Worm (Caenorhabditis elegans) whole organism, early embryonic: ENCODE data around the gene ulp-3.

Source experiments
- ama-1 ChIP-seq: fragments of 150-350 bp; optimal IDR thresholded peaks from 2 replicates; lab custom pipeline; 2014
- ceh-13 ChIP-seq: fragments of 200-800 bp; sonication (Bioruptor generic); optimal IDR thresholded peaks from 2 replicates; lab custom pipeline; 2018; ENCODE audit warnings: mild to moderate bottlenecking, missing genetic modification characterization, missing compliant biosample characterization
- ets-7 ChIP-seq: sonication (generic microtip); optimal IDR thresholded peaks from 2 replicates; lab custom pipeline; 2016; ENCODE audit warnings: missing genotype, missing genetic modification characterization, missing compliant biosample characterization
- pes-1 ChIP-seq: fragments of 200-800 bp; sonication (Bioruptor generic); IDR thresholded peaks from 2 replicates; pipeline ENCODE4 v1.3.6; 2022; ENCODE audit warnings: missing genetic modification reagents, missing genetic modification characterization, missing compliant biosample characterization
- scrt-1 ChIP-seq: fragments of 200-800 bp; sonication (Bioruptor generic); IDR thresholded peaks from 2 replicates; pipeline ENCODE4 v1.3.6; 2022; ENCODE audit warnings: missing genetic modification characterization, missing compliant biosample characterization
- sea-1 ChIP-seq: fragments of 200-800 bp; sonication (Bioruptor generic); conservative IDR thresholded peaks from 2 replicates; pipeline ENCODE4 v1.3.6; 2022; ENCODE audit warnings: missing genetic modification characterization, missing compliant biosample characterization
- tbx-11 ChIP-seq: fragments of 200-800 bp; sonication (Bioruptor generic); IDR thresholded peaks from 2 replicates; pipeline ENCODE4 v1.3.6; 2022; ENCODE audit warnings: missing genetic modification characterization, missing compliant biosample characterization

DNA sequence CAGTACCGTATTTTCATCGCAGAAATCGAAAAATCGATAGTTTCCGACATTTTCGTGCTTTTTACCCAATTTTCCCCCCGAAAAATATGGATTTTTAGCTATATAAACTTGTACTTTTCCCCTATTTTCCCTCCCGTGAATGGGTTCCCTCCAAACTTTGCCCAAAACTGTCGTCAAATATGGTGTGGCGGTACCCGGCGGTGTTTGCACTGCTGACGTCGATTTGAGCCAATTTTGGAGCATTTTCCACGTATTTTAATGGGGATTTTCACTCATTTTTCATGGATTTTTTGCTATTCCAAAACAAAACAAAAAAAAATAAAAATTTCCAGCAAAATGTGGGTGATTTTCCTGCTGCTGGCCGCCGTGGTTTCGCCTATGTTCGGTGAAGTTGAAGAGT is 9.9 kb downstream of the ulp-3 start, which contains the start of gene Y76B12C.3:
- TF ChIP-seq ama-1 (lab: Kevin White, UChicago) (no peak), pes-1 (GFP tag; lab: Robert Waterston, UW) (no peak), scrt-1 (no peak), tbx-11 (GFP tag; lab: Robert Waterston, UW) (no peak), ets-7 (tag; lab: Kevin White, UChicago) (no peak), ceh-13 (no peak), sea-1 (no peak)
